Worm (Caenorhabditis elegans): ENCODE data around the gene nspg-7.1.

The nspg-7.1 gene

ce11 chrIV:9318147-9318546 is 12.5 kb downstream of the nspg-7.1 start:
- TF ChIP-seq lin-38 (GFP tag; IDR thresholded peaks at IDR 0.05) (peak; percentile 55), F49E8.2 (tag; optimal IDR thresholded peaks at IDR 0.05; ENCODE audit: borderline replicate concordance) (no peak), nhr-28 (tag; optimal IDR thresholded peaks at IDR 0.05) (no peak), hlh-30 (tag; optimal IDR thresholded peaks at IDR 0.05; ENCODE audit: insufficient read depth) (no peak), tag-97 (GFP tag; IDR thresholded peaks at IDR 0.05) (no peak), lin-15B (tag; optimal IDR thresholded peaks at IDR 0.05) (no peak), ceh-20 (GFP tag; IDR thresholded peaks at IDR 0.05) (no peak), jun-1 (tag; optimal IDR thresholded peaks at IDR 0.05) (no peak), hmg-1.1 (GFP tag; IDR thresholded peaks at IDR 0.05) (no peak), madf-9 (GFP tag; conservative IDR thresholded peaks at IDR 0.05) (no peak), ZK337.2 (GFP tag; IDR thresholded peaks at IDR 0.05) (no peak), lim-7 (GFP tag; IDR thresholded peaks at IDR 0.05) (no peak), snpc-4 (tag; optimal IDR thresholded peaks at IDR 0.05) (no peak), ceh-28 (tag; optimal IDR thresholded peaks at IDR 0.05) (no peak), aha-1 (tag) (peak; percentile 75)

- TF ChIP-seq ztf-7 (tag; optimal IDR thresholded peaks at IDR 0.05) (no peak), Y75B8A.6 (GFP tag; IDR thresholded peaks at IDR 0.05) (no peak), mes-2 (tag; optimal IDR thresholded peaks at IDR 0.05; ENCODE audit: poor library complexity, severe bottlenecking) (peak; percentile 83), madf-5 (GFP tag; IDR thresholded peaks at IDR 0.05) (no peak), R02D3.7 (tag; optimal IDR thresholded peaks at IDR 0.05) (no peak), lsy-2 (tag; optimal IDR thresholded peaks at IDR 0.05) (no peak), nhr-10 (tag; optimal IDR thresholded peaks at IDR 0.05) (no peak), set-16 (GFP tag; IDR thresholded peaks at IDR 0.05) (no peak), fkh-10 (GFP tag; optimal IDR thresholded peaks at IDR 0.05) (peak; percentile 19), hlh-11 (tag; optimal IDR thresholded peaks at IDR 0.05) (peak; percentile 30), F49E8.2 (tag; optimal IDR thresholded peaks at IDR 0.05; ENCODE audit: borderline replicate concordance) (no peak), lin-1 (GFP tag; IDR thresholded peaks at IDR 0.05) (no peak), skn-1 (tag; optimal IDR thresholded peaks at IDR 0.05) (no peak), lir-3 (tag; optimal IDR thresholded peaks at IDR 0.05) (no peak), spr-3 (GFP tag; optimal IDR thresholded peaks at IDR 0.05) (no peak), vab-7 (GFP tag; IDR thresholded peaks at IDR 0.05) (no peak), mxl-3 (GFP tag; optimal IDR thresholded peaks at IDR 0.05) (no peak), cey-2 (tag; optimal IDR thresholded peaks at IDR 0.05; ENCODE audit: borderline replicate concordance, insufficient read depth) (no peak), ceh-20 (GFP tag; IDR thresholded peaks at IDR 0.05) (no peak), nhr-6 (tag; optimal IDR thresholded peaks at IDR 0.05) (no peak), ceh-32 (tag; optimal IDR thresholded peaks at IDR 0.05; ENCODE audit: poor library complexity) (no peak), zfp-2 (tag; optimal IDR thresholded peaks at IDR 0.05) (no peak), ctbp-1 (GFP tag; IDR thresholded peaks at IDR 0.05) (0 out of 2 replicates have a peak, but pooled peaks have one; percentile 9), egl-43 (GFP tag; IDR thresholded peaks at IDR 0.05) (no peak), mdl-1 (tag; optimal IDR thresholded peaks at IDR 0.05) (peak in 1 of 2 experiments; percentile 9), ceh-28 (tag; optimal IDR thresholded peaks at IDR 0.05) (no peak), ZK546.5 (tag; optimal IDR thresholded peaks at IDR 0.05) (no peak), hlh-30 (tag; optimal IDR thresholded peaks at IDR 0.05; ENCODE audit: insufficient read depth) (no peak), arid-1 (GFP tag; conservative IDR thresholded peaks at IDR 0.05) (no peak), daf-19 (GFP tag; conservative IDR thresholded peaks at IDR 0.05) (no peak), sdz-12 (GFP tag; optimal IDR thresholded peaks at IDR 0.05) (no peak), T20F7.1 (GFP tag; optimal IDR thresholded peaks at IDR 0.05) (peak; percentile 3), unc-130 (GFP tag; optimal IDR thresholded peaks at IDR 0.05) (no peak), T26A8.4 (GFP tag; IDR thresholded peaks at IDR 0.05) (no peak), gei-8 (GFP tag; optimal IDR thresholded peaks at IDR 0.05) (no peak), daf-16 (GFP tag; optimal IDR thresholded peaks at IDR 0.05) (no peak), daf-16 (tag; optimal IDR thresholded peaks at IDR 0.05) (peak; percentile 12), rbr-2 (tag; optimal IDR thresholded peaks at IDR 0.05) (peak; percentile 19)
Observed at ce11 chrIV:9316068-9316681, 14.5 kb downstream of the nspg-7.1 start, which contains the start of the genes F49C12.9 and rpn-7. TSS of gene F49C12.9 (minus strand) at chrIV:9316215. TSS of gene rpn-7 (plus strand) at chrIV:9316631.
